Fruit fly (Drosophila melanogaster) whole organism, prepupa: ENCODE measurements around the gene CG14082.

Experiments
- CG11294 ChIP-seq: fragments of 200-800 bp; sonication (Bioruptor generic); IDR thresholded peaks from 2 replicates; pipeline ENCODE4 v1.3.6; 2022; ENCODE audit warnings: missing biosample characterization, missing genetic modification characterization
- CG11902 ChIP-seq: fragments of 200-800 bp; sonication (Bioruptor generic); optimal IDR thresholded peaks from 3 replicates; lab custom pipeline; 2016; ENCODE audit warnings: missing biosample characterization, missing genetic modification characterization
- CG15336 ChIP-seq: fragments of 200-800 bp; sonication (Bioruptor generic); IDR thresholded peaks from 2 replicates; pipeline ENCODE4 v1.3.6; 2022; ENCODE audit warnings: missing biosample characterization, missing genetic modification characterization
- CG1621 ChIP-seq: fragments of 200-800 bp; sonication (Bioruptor generic); optimal IDR thresholded peaks from 3 replicates; lab custom pipeline; 2018; ENCODE audit warnings: missing biosample characterization, mild to moderate bottlenecking, missing genetic modification characterization
- CG3032 ChIP-seq: fragments of 200-800 bp; optimal IDR thresholded peaks from 2 replicates; lab custom pipeline; 2019; ENCODE audit warnings: missing biosample characterization, mild to moderate bottlenecking, missing genetic modification characterization, moderate library complexity
- CG31627 ChIP-seq: fragments of 200-800 bp; sonication (Bioruptor generic); optimal IDR thresholded peaks from 3 replicates; lab custom pipeline; 2016; ENCODE audit warnings: missing biosample characterization, missing genetic modification characterization
- CG34406 ChIP-seq: fragments of 200-800 bp; sonication (Bioruptor generic); optimal IDR thresholded peaks from 3 replicates; lab custom pipeline; 2016; ENCODE audit warnings: missing biosample characterization, missing genetic modification characterization
- CG4318 ChIP-seq: fragments of 200-800 bp; sonication (Bioruptor generic); optimal IDR thresholded peaks from 3 replicates; lab custom pipeline; 2017; ENCODE audit warnings: missing biosample characterization, mild to moderate bottlenecking, missing genetic modification characterization
- CG6276 ChIP-seq: fragments of 200-800 bp; sonication (Bioruptor generic); optimal IDR thresholded peaks from 2 replicates; lab custom pipeline; 2017; ENCODE audit warnings: missing biosample characterization, mild to moderate bottlenecking, missing genetic modification characterization
- CG6792 ChIP-seq: fragments of 200-800 bp; sonication (Bioruptor generic); optimal IDR thresholded peaks from 3 replicates; lab custom pipeline; 2016; ENCODE audit warnings: missing biosample characterization, missing genetic modification characterization
- CG6808 ChIP-seq: fragments of 200-800 bp; sonication (Bioruptor generic); optimal IDR thresholded peaks from 3 replicates; lab custom pipeline; 2017; ENCODE audit warnings: missing biosample characterization, missing genetic modification characterization, mild to moderate bottlenecking, moderate library complexity, missing genetic modification reagents
- CG6854 ChIP-seq: fragments of 200-800 bp; sonication (Bioruptor generic); optimal IDR thresholded peaks from 2 replicates; lab custom pipeline; 2017; ENCODE audit warnings: missing biosample characterization, mild to moderate bottlenecking, missing genetic modification characterization
- CG7368 ChIP-seq: fragments of 200-800 bp; sonication (Bioruptor generic); optimal IDR thresholded peaks from 3 replicates; lab custom pipeline; 2016; ENCODE audit warnings: missing biosample characterization, missing genetic modification characterization
- CG8119 ChIP-seq: fragments of 200-800 bp; sonication (Bioruptor generic); IDR thresholded peaks from 3 replicates; pipeline ENCODE4 v1.3.6; 2022; ENCODE audit warnings: missing biosample characterization, missing genetic modification characterization
- CG8319 ChIP-seq: fragments of 200-800 bp; sonication (Bioruptor generic); optimal IDR thresholded peaks from 3 replicates; lab custom pipeline; 2016; ENCODE audit warnings: missing biosample characterization, missing genetic modification characterization
- CG8632 ChIP-seq: fragments of 200-800 bp; sonication (Bioruptor generic); optimal IDR thresholded peaks from 3 replicates; lab custom pipeline; 2016; ENCODE audit warnings: missing biosample characterization, missing genetic modification characterization
- CG9139 ChIP-seq: fragments of 200-800 bp; sonication (Bioruptor generic); optimal IDR thresholded peaks from 3 replicates; lab custom pipeline; 2017; ENCODE audit warnings: missing biosample characterization, mild to moderate bottlenecking, missing genetic modification characterization
- Eip75B ChIP-seq: fragments of 200-800 bp; sonication (Bioruptor generic); optimal IDR thresholded peaks from 3 replicates; lab custom pipeline; 2016; ENCODE audit warnings: missing biosample characterization, missing genetic modification characterization
- Eip78C ChIP-seq: fragments of 200-800 bp; sonication (Bioruptor generic); peaks from one replicate; lab custom pipeline; 2016; ENCODE audit warnings: missing biosample characterization, missing genetic modification characterization
- Eip93F ChIP-seq: fragments of 200-800 bp; sonication (Bioruptor generic); optimal IDR thresholded peaks from 2 replicates; lab custom pipeline; 2016; ENCODE audit warnings: missing biosample characterization, mild to moderate bottlenecking, missing genetic modification characterization
- Ets21C ChIP-seq: fragments of 200-800 bp; sonication (Bioruptor generic); optimal IDR thresholded peaks from 3 replicates; lab custom pipeline; 2016; ENCODE audit warnings: missing biosample characterization, missing genetic modification characterization
- Ets96B ChIP-seq: fragments of 200-800 bp; optimal IDR thresholded peaks from 2 replicates; lab custom pipeline; 2019; ENCODE audit warnings: missing biosample characterization, mild to moderate bottlenecking, missing genetic modification characterization, moderate library complexity
- Gug ChIP-seq: fragments of 200-800 bp; sonication (Bioruptor generic); IDR thresholded peaks from 2 replicates; pipeline ENCODE4 v1.3.6; 2022; ENCODE audit warnings: missing biosample characterization, missing genetic modification characterization
- Hr38 ChIP-seq: sonication (Bioruptor generic); optimal IDR thresholded peaks from 2 replicates; lab custom pipeline; 2016; ENCODE audit warnings: missing biosample characterization, missing genetic modification characterization
- Hr39 ChIP-seq: fragments of 200-800 bp; sonication (Bioruptor generic); optimal IDR thresholded peaks from 2 replicates; lab custom pipeline; 2016; ENCODE audit warnings: missing biosample characterization, missing genetic modification characterization
- Lpt ChIP-seq: fragments of 200-800 bp; sonication (Bioruptor generic); optimal IDR thresholded peaks from 3 replicates; lab custom pipeline; 2016; ENCODE audit warnings: missing biosample characterization, missing genetic modification characterization
- Met ChIP-seq: fragments of 200-800 bp; sonication (Bioruptor generic); optimal IDR thresholded peaks from 3 replicates; lab custom pipeline; 2016; ENCODE audit warnings: missing biosample characterization, missing genetic modification characterization
- OdsH ChIP-seq: fragments of 200-800 bp; sonication (Bioruptor generic); optimal IDR thresholded peaks from 3 replicates; lab custom pipeline; 2016; ENCODE audit warnings: missing biosample characterization, missing genetic modification characterization
- Sox102F ChIP-seq: fragments of 200-800 bp; sonication (Bioruptor generic); optimal IDR thresholded peaks from 2 replicates; lab custom pipeline; 2016; ENCODE audit warnings: missing biosample characterization, mild to moderate bottlenecking, missing genetic modification characterization
- Sox14 ChIP-seq: fragments of 200-800 bp; sonication (Bioruptor generic); optimal IDR thresholded peaks from 3 replicates; lab custom pipeline; 2016; ENCODE audit warnings: missing biosample characterization, missing genetic modification characterization
- achi ChIP-seq: fragments of 200-800 bp; sonication (Bioruptor generic); optimal IDR thresholded peaks from 3 replicates; lab custom pipeline; 2016; ENCODE audit warnings: missing biosample characterization, missing genetic modification characterization
- acj6 ChIP-seq: fragments of 200-800 bp; sonication (Bioruptor generic); optimal IDR thresholded peaks from 3 replicates; lab custom pipeline; 2016; ENCODE audit warnings: missing biosample characterization, missing genetic modification characterization
- dac ChIP-seq: fragments of 200-800 bp; sonication (Bioruptor generic); optimal IDR thresholded peaks from 2 replicates; lab custom pipeline; 2017; ENCODE audit warnings: missing biosample characterization, mild to moderate bottlenecking, missing genetic modification characterization
- dsx ChIP-seq: fragments of 200-800 bp; optimal IDR thresholded peaks from 3 replicates; lab custom pipeline; 2019; ENCODE audit warnings: missing biosample characterization, mild to moderate bottlenecking, missing genetic modification characterization, moderate library complexity; ENCODE audit not compliant: poor library complexity, severe bottlenecking
- eg ChIP-seq: fragments of 200-800 bp; sonication (Bioruptor generic); IDR thresholded peaks from 3 replicates; pipeline ENCODE4 v1.3.6; 2022; ENCODE audit warnings: missing biosample characterization, missing genetic modification characterization
- esn ChIP-seq: fragments of 200-800 bp; sonication (Bioruptor generic); optimal IDR thresholded peaks from 2 replicates; lab custom pipeline; 2016; ENCODE audit warnings: missing biosample characterization, mild to moderate bottlenecking, missing genetic modification characterization, moderate library complexity
- fd85E ChIP-seq: fragments of 200-800 bp; sonication (Bioruptor generic); optimal IDR thresholded peaks from 3 replicates; lab custom pipeline; 2016; ENCODE audit warnings: missing biosample characterization, missing genetic modification characterization
- fkh ChIP-seq: fragments of 200-800 bp; sonication (Bioruptor generic); optimal IDR thresholded peaks from 3 replicates; lab custom pipeline; 2017; ENCODE audit warnings: missing biosample characterization, mild to moderate bottlenecking, missing genetic modification characterization, moderate library complexity
- lz ChIP-seq: fragments of 200-800 bp; sonication (Bioruptor generic); optimal IDR thresholded peaks from 3 replicates; lab custom pipeline; 2016; ENCODE audit warnings: missing biosample characterization, missing genetic modification characterization
- net ChIP-seq: fragments of 200-800 bp; sonication (Bioruptor generic); optimal IDR thresholded peaks from 3 replicates; lab custom pipeline; 2016; ENCODE audit warnings: missing biosample characterization, missing genetic modification characterization
- spab ChIP-seq: fragments of 200-800 bp; sonication (Bioruptor generic); optimal IDR thresholded peaks from 2 replicates; lab custom pipeline; 2017; ENCODE audit warnings: missing biosample characterization, mild to moderate bottlenecking, missing genetic modification characterization, missing genetic modification reagents
- ss ChIP-seq, 2 experiments: fragments of 200-800 bp; sonication (Bioruptor generic); optimal IDR thresholded peaks; 2 replicates in 1 of 2; 3 replicates in 1 of 2; lab custom pipeline; 2017 to 2018; ENCODE audit warnings: mild to moderate bottlenecking in 2 of 2, missing biosample characterization in 2 of 2, missing genetic modification characterization in 2 of 2, moderate library complexity in 1 of 2
- svp ChIP-seq: fragments of 200-800 bp; sonication (Bioruptor generic); peaks from one replicate; lab custom pipeline; 2016; ENCODE audit warnings: missing biosample characterization, missing genetic modification characterization

CG14082 gene

dm6 chr3L:19175368-19175767 is 36.6 kb upstream of the CG14082 start (continued):
- TF ChIP-seq Ets21C (GFP tag; lab: Kevin White, UChicago) (no peak), Eip93F (GFP tag; lab: Kevin White, UChicago) (no peak), CG9139 (GFP tag; lab: Kevin White, UChicago) (no peak), ss (GFP tag; optimal IDR thresholded peaks at IDR 0.05; lab: Kevin White, UChicago) (peak in 1 of 2 experiments; percentile 25), CG6792 (GFP tag; lab: Kevin White, UChicago) (peak; percentile 21), Sox102F (GFP tag; lab: Kevin White, UChicago) (peak; percentile 12), CG6808 (GFP tag; lab: Kevin White, UChicago) (peak; percentile 2)

DNA sequence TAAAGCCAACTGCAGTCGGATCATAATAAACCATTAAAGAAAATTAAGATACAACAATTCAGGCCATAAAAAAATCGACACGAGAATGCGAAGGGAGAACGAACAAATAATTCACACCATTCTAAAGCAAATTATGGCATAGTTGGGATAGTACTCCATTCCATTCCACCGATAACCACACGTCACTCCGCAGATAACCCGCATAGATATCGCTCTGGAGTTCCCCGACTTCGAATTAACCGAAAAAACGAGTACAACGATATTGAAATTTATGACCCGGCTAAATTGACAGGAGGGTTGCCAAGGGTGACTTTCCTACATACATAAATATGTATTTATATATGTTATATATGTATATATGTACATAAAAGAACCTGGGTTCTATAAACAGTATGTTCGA is 35.9 kb upstream of the CG14082 start:
- TF ChIP-seq fkh (GFP tag; lab: Kevin White, UChicago): no peak
- TF ChIP-seq Met: no peak
- no peak for TF ChIP-seq CG8319 (GFP tag; lab: Kevin White, UChicago)
- TF ChIP-seq ss (GFP tag; optimal IDR thresholded peaks at IDR 0.05; lab: Kevin White, UChicago): no peak
- no peak for TF ChIP-seq acj6
- TF ChIP-seq, all 60 proteins: peak for 0

- peak; percentile 93 for TF ChIP-seq svp (GFP tag; lab: Kevin White, UChicago)
- peak; percentile 31 for TF ChIP-seq Eip78C (GFP tag; lab: Kevin White, UChicago)
- no peak for TF ChIP-seq Sox102F (GFP tag; lab: Kevin White, UChicago)
These were observed 35.5 kb upstream of the CG14082 start for dm6 chr3L:19174216-19174706.

DNA sequence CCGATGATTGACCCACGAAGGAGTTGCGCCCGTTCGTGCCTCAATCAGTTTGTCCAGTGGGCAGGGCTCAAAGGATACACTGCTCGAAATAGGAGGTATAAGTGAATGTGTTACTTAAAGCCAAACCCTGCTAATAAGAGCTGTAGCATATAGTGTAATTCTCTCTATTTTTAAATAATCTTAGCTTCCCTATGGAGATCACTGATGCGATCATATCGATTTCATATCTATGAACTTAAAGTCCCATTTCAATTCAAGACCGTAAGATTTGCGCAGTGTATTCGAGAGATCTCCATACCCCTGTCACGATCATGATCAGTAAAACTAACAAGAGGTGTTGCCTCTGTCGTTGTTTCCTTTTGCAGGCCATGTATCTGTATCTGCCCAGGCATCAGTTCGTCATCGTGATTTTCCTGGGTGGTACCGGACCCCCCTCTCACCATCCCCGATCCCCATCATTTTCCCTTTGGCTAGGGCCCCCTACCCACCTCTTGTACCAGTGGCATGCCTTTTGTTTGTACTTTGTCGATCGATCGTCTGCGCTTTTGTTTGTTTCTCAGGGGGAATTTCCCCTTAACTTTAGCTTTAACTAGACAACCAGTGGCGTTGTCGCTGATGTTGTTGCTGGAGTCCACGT is 34.4 kb upstream of the CG14082 start:
- TF ChIP-seq Eip75B (peak; percentile 86), svp (GFP tag; lab: Kevin White, UChicago) (peak; percentile 86), net (peak; percentile 64), spab (peak; percentile 92), dsx (peak; percentile 90), CG4318 (GFP tag; lab: Kevin White, UChicago) (peak; percentile 41), CG11902 (GFP tag; lab: Kevin White, UChicago) (peak; percentile 56), CG3032 (tag; lab: Kevin White, UChicago) (peak; percentile 95), CG11294 (peak; percentile 33; the same call in 1 of the 2 replicates), CG6854 (GFP tag; lab: Kevin White, UChicago) (no peak), CG7368 (GFP tag; lab: Kevin White, UChicago) (peak; percentile 75), ss (GFP tag; optimal IDR thresholded peaks at IDR 0.05; lab: Kevin White, UChicago) (peak; percentile 91 to 92), Hr39 (GFP tag; lab: Kevin White, UChicago) (peak; percentile 82), CG6792 (GFP tag; lab: Kevin White, UChicago) (peak; percentile 83), CG1621 (tag; lab: Kevin White, UChicago) (peak; percentile 94), CG6808 (GFP tag; lab: Kevin White, UChicago) (peak; percentile 94), CG34406 (GFP tag; lab: Kevin White, UChicago) (peak; percentile 79), esn (peak; percentile 82), Ets96B (tag; lab: Kevin White, UChicago) (peak; percentile 96), Lpt (peak; percentile 68), Sox102F (GFP tag; lab: Kevin White, UChicago) (peak; percentile 75), fd85E (peak; percentile 62), CG8632 (GFP tag; lab: Kevin White, UChicago) (peak; percentile 76), dac (GFP tag; lab: Kevin White, UChicago) (peak; percentile 2), Ets21C (GFP tag; lab: Kevin White, UChicago) (peak; percentile 58), CG31627 (GFP tag; lab: Kevin White, UChicago) (peak; percentile 78), achi (GFP tag; lab: Kevin White, UChicago) (peak; percentile 85), Gug (GFP tag; lab: Robert Waterston, UW) (peak; percentile 47; the same call in 1 of the 2 replicates), Sox14 (GFP tag; lab: Kevin White, UChicago) (peak; percentile 87), CG15336 (peak; percentile 50), Eip78C (GFP tag; lab: Kevin White, UChicago) (peak; percentile 96), lz (peak; percentile 82), OdsH (GFP tag; lab: Kevin White, UChicago) (peak; percentile 84), Hr38 (no peak), eg (peak; percentile 37; the same call in 1 of the 3 replicates), CG8119 (GFP tag; lab: Robert Waterston, UW) (peak; percentile 66; the same call in 2 of the 3 replicates), CG6276 (GFP tag; lab: Kevin White, UChicago) (peak; percentile 31), fkh (GFP tag; lab: Kevin White, UChicago) (peak; percentile 5)
